Worm (Caenorhabditis elegans) whole organism, L2 larva: ENCODE measurements around the gene rpn-9.

Experiments
- C34F6.9 ChIP-seq: fragments of 150-350 bp; optimal IDR thresholded peaks from 2 replicates; lab custom pipeline; 2014; ENCODE audit warnings: missing biosample characterization, missing genetic modification characterization
- F13H6.1 ChIP-seq: sonication (generic microtip); optimal IDR thresholded peaks from 2 replicates; lab custom pipeline; 2016; ENCODE audit warnings: missing genetic modification characterization, missing compliant biosample characterization
- R02D3.7 ChIP-seq: fragments of 150-350 bp; optimal IDR thresholded peaks from 2 replicates; lab custom pipeline; 2014; ENCODE audit warnings: missing biosample characterization, missing genetic modification characterization
- Y55F3AM.14 ChIP-seq: fragments of 200-800 bp; sonication (Bioruptor generic); optimal IDR thresholded peaks from 2 replicates; lab custom pipeline; 2018; ENCODE audit warnings: mild to moderate bottlenecking, missing genetic modification characterization, missing compliant biosample characterization
- ZK546.5 ChIP-seq: sonication (generic microtip); optimal IDR thresholded peaks from 2 replicates; lab custom pipeline; 2017; ENCODE audit warnings: missing biosample characterization, missing genetic modification characterization
- alr-1 ChIP-seq: fragments of 150-350 bp; optimal IDR thresholded peaks from 2 replicates; lab custom pipeline; 2014; ENCODE audit warnings: missing biosample characterization, missing genetic modification characterization
- aly-2 ChIP-seq: fragments of 150-350 bp; optimal IDR thresholded peaks from 2 replicates; lab custom pipeline; 2014; ENCODE audit warnings: missing biosample characterization, missing genetic modification characterization
- ama-1 ChIP-seq: fragments of 150-350 bp; optimal IDR thresholded peaks from 2 replicates; lab custom pipeline; 2018; ENCODE audit warnings: inconsistent platforms
- blmp-1 ChIP-seq: sonication (generic microtip); optimal IDR thresholded peaks from 2 replicates; lab custom pipeline; 2017; ENCODE audit warnings: missing genetic modification characterization, mild to moderate bottlenecking, missing compliant biosample characterization, antibody characterized with exemption, moderate library complexity; ENCODE audit not compliant: insufficient read depth
- ceh-16 ChIP-seq: fragments of 150-350 bp; optimal IDR thresholded peaks from 2 replicates; lab custom pipeline; 2014; ENCODE audit warnings: missing biosample characterization, missing genetic modification characterization
- crh-2 ChIP-seq: sonication (generic microtip); optimal IDR thresholded peaks from 2 replicates; lab custom pipeline; 2017; ENCODE audit warnings: missing biosample characterization, missing genetic modification characterization
- dmd-4 ChIP-seq: sonication (generic microtip); optimal IDR thresholded peaks from 2 replicates; lab custom pipeline; 2017; ENCODE audit warnings: missing biosample characterization, missing genetic modification characterization
- elt-1 ChIP-seq: fragments of 150-350 bp; optimal IDR thresholded peaks from 2 replicates; lab custom pipeline; 2014; ENCODE audit warnings: missing biosample characterization, missing genetic modification characterization
- elt-3 ChIP-seq: sonication (generic microtip); optimal IDR thresholded peaks from 2 replicates; lab custom pipeline; 2017; ENCODE audit warnings: missing biosample characterization, missing genetic modification characterization
- fos-1 ChIP-seq: fragments of 150-350 bp; optimal IDR thresholded peaks from 2 replicates; lab custom pipeline; 2014; ENCODE audit warnings: missing biosample characterization, missing genetic modification characterization
- gmeb-1 ChIP-seq: fragments of 150-350 bp; optimal IDR thresholded peaks from 2 replicates; lab custom pipeline; 2014; ENCODE audit warnings: missing biosample characterization, missing genetic modification characterization
- lin-11 ChIP-seq: fragments of 150-350 bp; sonication (generic microtip); optimal IDR thresholded peaks from 2 replicates; lab custom pipeline; 2014; ENCODE audit warnings: missing biosample characterization, missing genetic modification characterization, inconsistent platforms, mixed read lengths
- lin-13 ChIP-seq: fragments of 150-350 bp; optimal IDR thresholded peaks from 2 replicates; lab custom pipeline; 2014; ENCODE audit warnings: missing biosample characterization, missing genetic modification reagents, missing genetic modification characterization
- lin-39 ChIP-seq: fragments of 150-350 bp; optimal IDR thresholded peaks from 2 replicates; lab custom pipeline; 2014; ENCODE audit warnings: missing biosample characterization, missing genetic modification reagents, missing genetic modification characterization
- lsy-2 ChIP-seq, 2 experiments: fragments of 150-350 bp in 1 of 2; sonication (generic microtip) in 1 of 2; optimal IDR thresholded peaks; 2 replicates each; lab custom pipeline; 2014 to 2017; ENCODE audit warnings: missing biosample characterization in 2 of 2, missing genetic modification characterization in 2 of 2
- mab-5 ChIP-seq: fragments of 150-350 bp; optimal IDR thresholded peaks from 2 replicates; lab custom pipeline; 2014; ENCODE audit warnings: missing biosample characterization, missing genetic modification characterization
- mbf-1 ChIP-seq: sonication (generic microtip); optimal IDR thresholded peaks from 2 replicates; lab custom pipeline; 2017; ENCODE audit warnings: missing biosample characterization, missing genetic modification characterization
- mdl-1 ChIP-seq, 2 experiments: fragments of 150-350 bp in 1 of 2; sonication (generic microtip) in 1 of 2; optimal IDR thresholded peaks; 2 replicates each; lab custom pipeline; 2017; ENCODE audit warnings: missing biosample characterization in 2 of 2, missing genetic modification characterization in 2 of 2
- nhr-10 ChIP-seq: sonication (generic microtip); optimal IDR thresholded peaks from 2 replicates; lab custom pipeline; 2017; ENCODE audit warnings: missing biosample characterization, missing genetic modification characterization
- nhr-129 ChIP-seq: fragments of 150-350 bp; optimal IDR thresholded peaks from 2 replicates; lab custom pipeline; 2014; ENCODE audit warnings: missing biosample characterization, missing genetic modification characterization
- nhr-21 ChIP-seq: fragments of 150-350 bp; optimal IDR thresholded peaks from 2 replicates; lab custom pipeline; 2014; ENCODE audit warnings: missing biosample characterization, missing genetic modification characterization
- nhr-237 ChIP-seq: fragments of 150-350 bp; optimal IDR thresholded peaks from 2 replicates; lab custom pipeline; 2014; ENCODE audit warnings: missing biosample characterization, missing genetic modification characterization
- nhr-25 ChIP-seq: fragments of 150-350 bp; sonication (generic microtip); optimal IDR thresholded peaks from 3 replicates; lab custom pipeline; 2014; ENCODE audit warnings: missing biosample characterization, missing genetic modification characterization
- nhr-6 ChIP-seq: fragments of 150-350 bp; optimal IDR thresholded peaks from 2 replicates; lab custom pipeline; 2014; ENCODE audit warnings: missing biosample characterization, missing genetic modification characterization
- peb-1 ChIP-seq: fragments of 150-350 bp; optimal IDR thresholded peaks from 2 replicates; lab custom pipeline; 2014; ENCODE audit warnings: missing biosample characterization, missing genetic modification characterization
- sma-3 ChIP-seq: sonication (generic microtip); optimal IDR thresholded peaks from 2 replicates; lab custom pipeline; 2016; ENCODE audit warnings: missing genetic modification reagents, missing genetic modification characterization, missing compliant biosample characterization
- sma-9 ChIP-seq, 2 experiments: fragments of 150-350 bp in 1 of 2; sonication (generic microtip) in 1 of 2; optimal IDR thresholded peaks; 2 replicates each; lab custom pipeline; 2014 to 2016; ENCODE audit warnings: missing genetic modification characterization in 2 of 2, mild to moderate bottlenecking in 1 of 2, missing biosample characterization in 1 of 2, missing compliant biosample characterization in 1 of 2, missing genetic modification reagents in 1 of 2, moderate library complexity in 1 of 2
- snpc-4 ChIP-seq: fragments of 150-350 bp; optimal IDR thresholded peaks from 2 replicates; lab custom pipeline; 2014; ENCODE audit warnings: missing biosample characterization, missing genetic modification characterization
- unc-39 ChIP-seq: fragments of 150-350 bp; optimal IDR thresholded peaks from 2 replicates; lab custom pipeline; 2014; ENCODE audit warnings: missing biosample characterization, missing genetic modification characterization
- unc-55 ChIP-seq: fragments of 150-350 bp; sonication (generic microtip); optimal IDR thresholded peaks from 3 replicates; lab custom pipeline; 2014; ENCODE audit warnings: missing biosample characterization, missing genetic modification reagents, missing genetic modification characterization
- unc-62 ChIP-seq: fragments of 150-350 bp; optimal IDR thresholded peaks from 2 replicates; lab custom pipeline; 2014; ENCODE audit warnings: missing biosample characterization, missing genetic modification reagents, missing genetic modification characterization
- ztf-1 ChIP-seq: fragments of 200-800 bp; sonication (Bioruptor generic); conservative IDR thresholded peaks from 2 replicates; pipeline ENCODE4 v1.3.6; 2022; ENCODE audit warnings: missing genetic modification characterization, missing compliant biosample characterization
- ztf-4 ChIP-seq: fragments of 150-350 bp; optimal IDR thresholded peaks from 2 replicates; lab custom pipeline; 2014; ENCODE audit warnings: missing biosample characterization, missing genetic modification characterization

The rpn-9 gene

DNA sequence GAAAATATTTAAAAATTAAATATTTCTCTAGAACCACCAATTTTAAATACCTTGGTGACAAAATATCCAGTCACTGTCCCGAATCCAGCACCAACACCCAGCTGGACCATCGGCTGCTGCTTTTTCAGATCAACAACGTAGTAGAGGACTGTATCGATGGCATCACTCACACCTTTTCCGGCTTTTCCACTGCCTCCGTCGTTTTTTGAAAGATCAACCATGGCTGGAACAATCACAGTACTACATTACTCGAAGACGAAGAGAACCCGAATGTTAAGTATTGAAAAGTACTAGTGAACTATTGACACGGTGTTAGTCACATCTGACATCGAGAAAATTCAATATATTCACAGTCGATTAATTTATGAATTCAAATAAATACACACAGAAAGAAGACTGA, 1.6 kb downstream of the rpn-9 start, which contains the start of gene fndc-1:
Gene fndc-1, minus strand, starts transcription at position 227 of the 400 bp plus-strand sequence.
- TF ChIP-seq snpc-4 (tag; lab: Kevin White, UChicago) (no peak), elt-3 (tag; lab: Kevin White, UChicago) (no peak), nhr-21 (tag; lab: Kevin White, UChicago) (no peak)

DNA sequence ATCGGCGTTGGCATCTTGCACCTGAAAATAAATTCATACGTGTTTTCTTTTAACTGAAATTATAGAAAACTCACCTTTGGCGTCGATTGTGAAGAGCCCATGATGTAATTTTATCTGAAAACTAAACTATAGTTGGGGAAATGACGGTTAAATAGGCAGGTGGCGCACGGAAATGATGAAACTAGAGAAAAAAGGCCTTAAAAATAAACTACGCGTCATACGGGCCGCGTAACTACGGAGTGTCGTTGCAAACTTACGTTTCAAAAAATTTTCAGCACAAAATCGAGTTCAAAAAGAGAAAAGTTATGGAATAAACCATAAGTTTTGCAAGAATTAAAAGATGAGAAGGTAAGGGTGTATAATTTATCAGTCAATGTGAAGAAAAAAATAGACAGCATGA, 2.4 kb downstream of the rpn-9 start, which contains the start of gene cchl-1:
Gene cchl-1, minus strand, starts transcription at position 114 of the 400 bp plus-strand sequence.
- TF ChIP-seq lsy-2 (tag; optimal IDR thresholded peaks at IDR 0.05; lab: Kevin White, UChicago), result peak in 1 of 2 experiments; percentile 26
- TF ChIP-seq unc-55 (GFP tag; lab: Kevin White, UChicago), result peak; percentile 15
- TF ChIP-seq C34F6.9 (tag; lab: Kevin White, UChicago), result peak; percentile 38
- TF ChIP-seq ztf-4 (tag; lab: Kevin White, UChicago), result no peak
- TF ChIP-seq ama-1 (lab: Kevin White, UChicago), result peak; percentile 48
- TF ChIP-seq nhr-129 (tag; lab: Kevin White, UChicago), result peak; percentile 53
- TF ChIP-seq crh-2 (tag; lab: Kevin White, UChicago), result no peak

DNA sequence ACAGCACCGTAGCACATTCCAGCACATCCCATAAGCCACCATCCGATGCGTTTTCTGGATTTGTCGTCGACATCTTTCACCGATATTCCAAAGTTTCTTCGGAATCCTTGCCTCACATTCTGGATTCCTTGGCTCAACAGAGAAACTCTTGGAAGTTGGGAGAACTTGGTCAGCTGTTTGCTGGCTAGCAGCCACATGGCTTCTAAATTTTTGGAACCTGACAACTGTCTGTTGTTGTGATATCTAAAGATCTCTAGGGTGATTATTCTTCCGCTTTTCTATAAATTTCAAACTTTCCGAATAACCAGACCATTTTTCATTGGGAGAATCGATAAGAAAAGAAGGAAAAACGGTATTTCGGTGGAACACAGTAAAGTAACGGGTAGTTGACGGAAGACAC, 4.0 kb downstream of the rpn-9 start, which contains the start of gene cox-15:
Gene cox-15, minus strand, starts transcription at position 202 of the 400 bp plus-strand sequence.
- TF ChIP-seq sma-9 (GFP tag; optimal IDR thresholded peaks at IDR 0.05; lab: Kevin White, UChicago) (no peak), sma-9 (tag; optimal IDR thresholded peaks at IDR 0.05; lab: Kevin White, UChicago) (no peak), alr-1 (tag; lab: Kevin White, UChicago) (no peak), mab-5 (tag; lab: Kevin White, UChicago) (no peak), ama-1 (lab: Kevin White, UChicago) (no peak), F13H6.1 (tag; lab: Kevin White, UChicago) (no peak), nhr-6 (no peak), elt-3 (tag; lab: Kevin White, UChicago) (no peak), lin-39 (tag; lab: Kevin White, UChicago) (no peak), dmd-4 (tag; lab: Kevin White, UChicago) (no peak), nhr-237 (no peak), Y55F3AM.14 (no peak)

DNA sequence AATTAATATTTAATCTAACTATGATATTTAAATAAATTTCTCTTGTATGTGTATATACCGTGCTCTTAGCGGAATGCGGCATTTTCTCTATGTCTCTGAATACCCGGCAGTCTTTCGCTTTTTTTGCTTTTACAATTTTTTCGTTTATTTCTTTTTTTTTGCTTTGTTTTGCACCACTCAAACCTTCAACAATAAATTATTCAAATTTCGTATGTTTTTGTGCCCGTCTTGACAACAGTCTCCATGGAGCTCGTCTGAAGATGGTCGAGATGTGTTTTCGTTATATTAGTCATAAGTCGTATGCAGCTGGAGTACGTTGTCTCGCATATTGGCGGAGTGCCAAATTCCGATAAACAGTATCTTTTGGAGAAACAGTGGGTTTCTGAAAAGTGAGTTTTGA, 12.3 kb downstream of the rpn-9 start, which contains the start of gene T06D8.2:
Gene T06D8.2, plus strand, starts transcription at position 301 of the 400 bp plus-strand sequence.
- TF ChIP-seq unc-55 (GFP tag; lab: Kevin White, UChicago) (no peak), lin-13 (GFP tag; lab: Kevin White, UChicago) (no peak), nhr-6 (no peak), lsy-2 (tag; optimal IDR thresholded peaks at IDR 0.05; lab: Kevin White, UChicago) (no peak), ama-1 (lab: Kevin White, UChicago) (no peak), R02D3.7 (tag; lab: Kevin White, UChicago) (no peak), gmeb-1 (tag; lab: Kevin White, UChicago) (no peak), alr-1 (tag; lab: Kevin White, UChicago) (no peak), peb-1 (tag; lab: Kevin White, UChicago) (no peak), ZK546.5 (tag; lab: Kevin White, UChicago) (no peak), mdl-1 (tag; optimal IDR thresholded peaks at IDR 0.05; lab: Kevin White, UChicago) (no peak), sma-3 (GFP tag; lab: Kevin White, UChicago) (no peak), unc-62 (GFP tag; lab: Kevin White, UChicago) (no peak), elt-3 (tag; lab: Kevin White, UChicago) (no peak)

DNA sequence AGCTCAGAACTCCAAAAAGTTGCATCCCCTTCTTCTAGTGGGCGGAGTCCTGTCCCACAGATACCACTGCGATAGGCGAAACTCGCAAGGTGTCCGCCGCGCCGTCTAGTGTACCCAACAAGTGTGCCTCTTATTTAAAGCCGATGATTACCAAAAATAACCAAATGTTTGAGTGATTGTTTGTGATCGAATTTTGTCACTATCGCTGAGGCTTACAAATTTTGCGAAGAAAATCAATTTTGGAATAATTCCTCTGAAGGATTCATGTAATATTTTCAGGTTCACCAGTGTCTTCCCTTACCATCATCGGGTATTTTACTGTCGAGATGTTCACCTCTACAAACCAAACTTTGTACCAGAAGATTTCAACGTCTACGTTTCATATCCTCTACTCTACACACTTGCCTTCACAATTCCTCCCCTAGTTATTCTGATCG, 14.7 kb downstream of the rpn-9 start:
- peak; percentile 99 for TF ChIP-seq snpc-4 (tag; lab: Kevin White, UChicago)
- TF ChIP-seq Y55F3AM.14, result peak; percentile 58
- peak; percentile 82 for TF ChIP-seq gmeb-1 (tag; lab: Kevin White, UChicago)
- peak; percentile 43 for TF ChIP-seq nhr-25 (tag; lab: Kevin White, UChicago)
- TF ChIP-seq dmd-4 (tag; lab: Kevin White, UChicago), result no peak
- TF ChIP-seq peb-1 (tag; lab: Kevin White, UChicago), result no peak
- TF ChIP-seq sma-9 (GFP tag; optimal IDR thresholded peaks at IDR 0.05; lab: Kevin White, UChicago), result peak; percentile 86
- TF ChIP-seq sma-9 (tag; optimal IDR thresholded peaks at IDR 0.05; lab: Kevin White, UChicago), result no peak
- TF ChIP-seq nhr-237, result peak; percentile 47
- no peak for TF ChIP-seq lin-39 (tag; lab: Kevin White, UChicago)
- no peak for TF ChIP-seq mbf-1 (tag; lab: Kevin White, UChicago)
- TF ChIP-seq fos-1 (tag; lab: Kevin White, UChicago), result peak; percentile 86
- TF ChIP-seq mdl-1 (tag; optimal IDR thresholded peaks at IDR 0.05; lab: Kevin White, UChicago), result no peak
- no peak for TF ChIP-seq ztf-4 (tag; lab: Kevin White, UChicago)
- TF ChIP-seq nhr-6, result peak; percentile 37
- no peak for TF ChIP-seq elt-1
- TF ChIP-seq unc-39, result no peak
- peak; percentile 83 for TF ChIP-seq nhr-21 (tag; lab: Kevin White, UChicago)
- TF ChIP-seq nhr-10 (tag; lab: Kevin White, UChicago), result peak; percentile 31
- no peak for TF ChIP-seq aly-2 (tag; lab: Kevin White, UChicago)
- peak; percentile 43 for TF ChIP-seq lin-13 (GFP tag; lab: Kevin White, UChicago)
- peak; percentile 24 for TF ChIP-seq blmp-1 (tag; lab: Kevin White, UChicago)
- peak; percentile 66 for TF ChIP-seq ceh-16 (tag; lab: Kevin White, UChicago)
- TF ChIP-seq ZK546.5 (tag; lab: Kevin White, UChicago), result no peak
- peak; percentile 19 for TF ChIP-seq R02D3.7 (tag; lab: Kevin White, UChicago)
- TF ChIP-seq ztf-1, result no peak
- peak; percentile 60 to 74 for TF ChIP-seq lsy-2 (tag; optimal IDR thresholded peaks at IDR 0.05; lab: Kevin White, UChicago)
- TF ChIP-seq unc-55 (GFP tag; lab: Kevin White, UChicago), result peak; percentile 67
- TF ChIP-seq elt-3 (tag; lab: Kevin White, UChicago), result no peak
- TF ChIP-seq lin-11 (tag; lab: Kevin White, UChicago), result peak; percentile 34
- TF ChIP-seq F13H6.1 (tag; lab: Kevin White, UChicago), result peak; percentile 59
- TF ChIP-seq crh-2 (tag; lab: Kevin White, UChicago), result peak; percentile 73
- peak; percentile 97 for TF ChIP-seq ama-1 (lab: Kevin White, UChicago)
- TF ChIP-seq unc-62 (GFP tag; lab: Kevin White, UChicago), result no peak
- TF ChIP-seq mab-5 (tag; lab: Kevin White, UChicago), result peak; percentile 42
